Fruit fly (Drosophila melanogaster) whole organism, embryonic: ENCODE data around the gene CG2854.

ENCODE experiments used
- Blimp-1 ChIP-seq: fragments of 200-800 bp; sonication (Bioruptor generic); optimal IDR thresholded peaks from 3 replicates; lab custom pipeline; 2018; ENCODE audit warnings: missing biosample characterization, missing genetic modification characterization, mild to moderate bottlenecking, moderate library complexity, missing genetic modification reagents
- CG10321 ChIP-seq: fragments of 200-800 bp; sonication (Bioruptor generic); IDR thresholded peaks from 2 replicates; pipeline ENCODE4 v1.3.6; 2022; ENCODE audit warnings: missing biosample characterization, missing genetic modification characterization
- CG10654 ChIP-seq: fragments of 200-800 bp; sonication (Bioruptor generic); optimal IDR thresholded peaks from 2 replicates; lab custom pipeline; 2016; ENCODE audit warnings: missing biosample characterization, missing genetic modification characterization
- CG14441 ChIP-seq: fragments of 200-800 bp; sonication (Bioruptor generic); IDR thresholded peaks from 2 replicates; pipeline ENCODE4 v1.3.6; 2022; ENCODE audit warnings: missing biosample characterization, missing genetic modification characterization
- CG15514 ChIP-seq: fragments of 200-800 bp; sonication (Bioruptor generic); optimal IDR thresholded peaks from 3 replicates; lab custom pipeline; 2017; ENCODE audit warnings: missing biosample characterization, missing genetic modification characterization, mild to moderate bottlenecking, moderate library complexity, missing genetic modification reagents
- CG17359 ChIP-seq: fragments of 200-800 bp; sonication (Bioruptor generic); optimal IDR thresholded peaks from 3 replicates; lab custom pipeline; 2018; ENCODE audit warnings: missing biosample characterization, mild to moderate bottlenecking, missing genetic modification characterization, moderate library complexity
- CG31224 ChIP-seq: fragments of 200-800 bp; sonication (Bioruptor generic); IDR thresholded peaks from 2 replicates; pipeline ENCODE4 v1.3.6; 2022; ENCODE audit warnings: missing biosample characterization, missing genetic modification characterization
- CG7357 ChIP-seq: fragments of 200-800 bp; sonication (Bioruptor generic); IDR thresholded peaks from 3 replicates; pipeline ENCODE4 v1.3.6; 2022; ENCODE audit warnings: missing biosample characterization, missing genetic modification characterization
- CG7556 ChIP-seq: fragments of 200-800 bp; sonication (Bioruptor generic); optimal IDR thresholded peaks from 2 replicates; lab custom pipeline; 2017; ENCODE audit warnings: missing biosample characterization, mild to moderate bottlenecking, missing genetic modification characterization
- CG8359 ChIP-seq: fragments of 200-800 bp; sonication (Bioruptor generic); optimal IDR thresholded peaks from 2 replicates; lab custom pipeline; 2017; ENCODE audit warnings: missing biosample characterization, mild to moderate bottlenecking, missing genetic modification characterization, borderline replicate concordance
- D ChIP-seq, 2 experiments: fragments of 200-800 bp in 1 of 2; fragments of >200 bp in 1 of 2; sonication (Bioruptor generic) in 1 of 2; optimal IDR thresholded peaks; 2 replicates in 1 of 2; 3 replicates in 1 of 2; lab custom pipeline; 2017; ENCODE audit warnings: mild to moderate bottlenecking in 1 of 2, missing biosample characterization in 1 of 2, missing genetic modification characterization in 1 of 2, missing genetic modification reagents in 1 of 2
- Ets65A ChIP-seq: fragments of 200-800 bp; sonication (Bioruptor generic); peaks from one replicate; lab custom pipeline; 2016; ENCODE audit warnings: missing biosample characterization, missing genetic modification characterization
- GATAe ChIP-seq: fragments of 200-800 bp; sonication (Bioruptor generic); conservative IDR thresholded peaks from 2 replicates; pipeline ENCODE4 v1.3.6; 2022; ENCODE audit warnings: missing biosample characterization, missing genetic modification characterization
- H15 ChIP-seq: fragments of 200-800 bp; sonication (Bioruptor generic); IDR thresholded peaks from 3 replicates; pipeline ENCODE4 v1.3.6; 2022; ENCODE audit warnings: missing biosample characterization, missing genetic modification characterization
- H2.0 ChIP-seq: fragments of 200-800 bp; sonication (Bioruptor generic); IDR thresholded peaks from 2 replicates; pipeline ENCODE4 v1.3.6; 2022; ENCODE audit warnings: missing biosample characterization, missing genetic modification characterization
- HLHmδ ChIP-seq: fragments of 200-800 bp; sonication (Bioruptor generic); optimal IDR thresholded peaks from 2 replicates; lab custom pipeline; 2018; ENCODE audit warnings: missing biosample characterization, mild to moderate bottlenecking, missing genetic modification characterization, moderate library complexity
- Hand ChIP-seq: fragments of 200-800 bp; sonication (Bioruptor generic); optimal IDR thresholded peaks from 2 replicates; lab custom pipeline; 2017; ENCODE audit warnings: mild to moderate bottlenecking, missing biosample characterization, missing genetic modification reagents, missing genetic modification characterization
- Hr39 ChIP-seq: fragments of >200 bp; optimal IDR thresholded peaks from 2 replicates; lab custom pipeline; 2017
- MTF-1 ChIP-seq: fragments of 200-800 bp; sonication (Bioruptor generic); optimal IDR thresholded peaks from 2 replicates; lab custom pipeline; 2018; ENCODE audit warnings: missing biosample characterization, mild to moderate bottlenecking, missing genetic modification characterization, borderline replicate concordance
- Meics ChIP-seq: fragments of 200-800 bp; sonication (Bioruptor generic); optimal IDR thresholded peaks from 2 replicates; lab custom pipeline; 2017; ENCODE audit warnings: missing biosample characterization, mild to moderate bottlenecking, missing genetic modification characterization
- Mes4 ChIP-seq: fragments of 200-800 bp; sonication (Bioruptor generic); optimal IDR thresholded peaks from 2 replicates; lab custom pipeline; 2016; ENCODE audit warnings: missing biosample characterization, missing genetic modification characterization
- Neu2 ChIP-seq: fragments of 200-800 bp; sonication (Bioruptor generic); optimal IDR thresholded peaks from 3 replicates; lab custom pipeline; 2016; ENCODE audit warnings: missing biosample characterization, missing genetic modification characterization, borderline replicate concordance
- NfI ChIP-seq: fragments of 200-800 bp; sonication (Bioruptor generic); optimal IDR thresholded peaks from 3 replicates; lab custom pipeline; 2018; ENCODE audit warnings: missing biosample characterization, mild to moderate bottlenecking, missing genetic modification characterization, moderate library complexity
- Pdp1 ChIP-seq, 2 experiments: fragments of 200-800 bp; sonication (Bioruptor generic); optimal IDR thresholded peaks; 3 replicates each; lab custom pipeline; 2016; ENCODE audit warnings: missing biosample characterization in 2 of 2, missing genetic modification characterization in 2 of 2, mild to moderate bottlenecking in 1 of 2, moderate library complexity in 1 of 2
- Ptx1 ChIP-seq: fragments of 200-800 bp; sonication (Bioruptor generic); IDR thresholded peaks from 2 replicates; pipeline ENCODE4 v1.3.6; 2022; ENCODE audit warnings: missing biosample characterization, missing genetic modification characterization
- Sox102F ChIP-seq: fragments of 200-800 bp; sonication (Bioruptor generic); optimal IDR thresholded peaks from 2 replicates; lab custom pipeline; 2018; ENCODE audit warnings: missing biosample characterization, mild to moderate bottlenecking, missing genetic modification characterization, moderate library complexity
- Ssrp ChIP-seq: fragments of 200-800 bp; sonication (Bioruptor generic); optimal IDR thresholded peaks from 2 replicates; lab custom pipeline; 2018; ENCODE audit warnings: missing biosample characterization, mild to moderate bottlenecking, missing genetic modification characterization, moderate library complexity
- aop ChIP-seq: fragments of 200-800 bp; sonication (Bioruptor generic); IDR thresholded peaks from 2 replicates; pipeline ENCODE4 v1.3.6; 2022; ENCODE audit warnings: missing biosample characterization, missing genetic modification characterization
- cas ChIP-seq: fragments of 200-800 bp; sonication (Bioruptor generic); IDR thresholded peaks from 2 replicates; pipeline ENCODE4 v1.3.6; 2022; ENCODE audit warnings: missing biosample characterization, missing genetic modification characterization
- caup ChIP-seq: fragments of 200-800 bp; sonication (Bioruptor generic); optimal IDR thresholded peaks from 3 replicates; lab custom pipeline; 2017; ENCODE audit warnings: missing biosample characterization, mild to moderate bottlenecking, missing genetic modification characterization, moderate library complexity; ENCODE audit not compliant: severe bottlenecking
- ci ChIP-seq: fragments of 200-800 bp; sonication (Bioruptor generic); IDR thresholded peaks from 3 replicates; pipeline ENCODE4 v1.3.6; 2022; ENCODE audit warnings: missing biosample characterization, missing genetic modification characterization
- dm ChIP-seq: fragments of 200-800 bp; sonication (Bioruptor generic); optimal IDR thresholded peaks from 3 replicates; lab custom pipeline; 2016; ENCODE audit warnings: missing biosample characterization, missing genetic modification characterization
- emc ChIP-seq: fragments of 200-800 bp; sonication (Bioruptor generic); optimal IDR thresholded peaks from 2 replicates; lab custom pipeline; 2016; ENCODE audit warnings: missing biosample characterization, missing genetic modification characterization
- ems ChIP-seq: fragments of 200-800 bp; sonication (Bioruptor generic); optimal IDR thresholded peaks from 3 replicates; lab custom pipeline; 2016; ENCODE audit warnings: missing biosample characterization, missing genetic modification characterization
- gt ChIP-seq: fragments of 200-800 bp; sonication (Bioruptor generic); IDR thresholded peaks from 2 replicates; pipeline ENCODE4 v1.3.6; 2022; ENCODE audit warnings: missing biosample characterization, missing genetic modification characterization
- her ChIP-seq: fragments of 200-800 bp; sonication (Bioruptor generic); optimal IDR thresholded peaks from 2 replicates; lab custom pipeline; 2016; ENCODE audit warnings: missing biosample characterization, missing genetic modification characterization
- hth ChIP-seq: fragments of >200 bp; optimal IDR thresholded peaks from 2 replicates; lab custom pipeline; 2017; ENCODE audit warnings: inconsistent platforms
- lab ChIP-seq: fragments of 200-800 bp; sonication (Bioruptor generic); optimal IDR thresholded peaks from 3 replicates; lab custom pipeline; 2017; ENCODE audit warnings: missing biosample characterization, missing genetic modification characterization, mild to moderate bottlenecking, moderate library complexity, missing genetic modification reagents
- pnt ChIP-seq: fragments of 200-800 bp; sonication (Bioruptor generic); optimal IDR thresholded peaks from 3 replicates; lab custom pipeline; 2016; ENCODE audit warnings: missing biosample characterization, missing genetic modification characterization
- pum ChIP-seq: fragments of 200-800 bp; sonication (Bioruptor generic); optimal IDR thresholded peaks from 2 replicates; lab custom pipeline; 2016; ENCODE audit warnings: missing biosample characterization, missing genetic modification characterization
- repo ChIP-seq: fragments of 200-800 bp; sonication (Bioruptor generic); optimal IDR thresholded peaks from 2 replicates; lab custom pipeline; 2016; ENCODE audit warnings: missing biosample characterization, missing genetic modification characterization
- sim ChIP-seq: fragments of 200-800 bp; sonication (Bioruptor generic); IDR thresholded peaks from 2 replicates; pipeline ENCODE4 v1.3.6; 2022; ENCODE audit warnings: missing biosample characterization, missing genetic modification characterization
- sisA ChIP-seq: fragments of 200-800 bp; sonication (Bioruptor generic); IDR thresholded peaks from 2 replicates; pipeline ENCODE4 v1.3.6; 2022; ENCODE audit warnings: missing biosample characterization, missing genetic modification characterization
- slp2 ChIP-seq: fragments of 200-800 bp; sonication (Bioruptor generic); optimal IDR thresholded peaks from 2 replicates; lab custom pipeline; 2016; ENCODE audit warnings: missing biosample characterization, missing genetic modification characterization
- tgo ChIP-seq: fragments of 200-800 bp; sonication (Bioruptor generic); IDR thresholded peaks from 3 replicates; pipeline ENCODE4 v1.3.6; 2022; ENCODE audit warnings: missing biosample characterization, missing genetic modification characterization
- toy ChIP-seq: fragments of 200-800 bp; sonication (Bioruptor generic); IDR thresholded peaks from 2 replicates; pipeline ENCODE4 v1.3.6; 2022; ENCODE audit warnings: missing biosample characterization, missing genetic modification characterization
- trem ChIP-seq: fragments of 200-800 bp; optimal IDR thresholded peaks from 3 replicates; lab custom pipeline; 2019; ENCODE audit warnings: missing biosample characterization, mild to moderate bottlenecking, missing genetic modification characterization, moderate library complexity
- unpg ChIP-seq: fragments of 200-800 bp; sonication (Bioruptor generic); optimal IDR thresholded peaks from 3 replicates; lab custom pipeline; 2018; ENCODE audit warnings: missing biosample characterization, mild to moderate bottlenecking, missing genetic modification characterization, moderate library complexity
- yki ChIP-seq: fragments of >200 bp; optimal IDR thresholded peaks from 3 replicates; lab custom pipeline; 2018

CG2854 gene

DNA sequence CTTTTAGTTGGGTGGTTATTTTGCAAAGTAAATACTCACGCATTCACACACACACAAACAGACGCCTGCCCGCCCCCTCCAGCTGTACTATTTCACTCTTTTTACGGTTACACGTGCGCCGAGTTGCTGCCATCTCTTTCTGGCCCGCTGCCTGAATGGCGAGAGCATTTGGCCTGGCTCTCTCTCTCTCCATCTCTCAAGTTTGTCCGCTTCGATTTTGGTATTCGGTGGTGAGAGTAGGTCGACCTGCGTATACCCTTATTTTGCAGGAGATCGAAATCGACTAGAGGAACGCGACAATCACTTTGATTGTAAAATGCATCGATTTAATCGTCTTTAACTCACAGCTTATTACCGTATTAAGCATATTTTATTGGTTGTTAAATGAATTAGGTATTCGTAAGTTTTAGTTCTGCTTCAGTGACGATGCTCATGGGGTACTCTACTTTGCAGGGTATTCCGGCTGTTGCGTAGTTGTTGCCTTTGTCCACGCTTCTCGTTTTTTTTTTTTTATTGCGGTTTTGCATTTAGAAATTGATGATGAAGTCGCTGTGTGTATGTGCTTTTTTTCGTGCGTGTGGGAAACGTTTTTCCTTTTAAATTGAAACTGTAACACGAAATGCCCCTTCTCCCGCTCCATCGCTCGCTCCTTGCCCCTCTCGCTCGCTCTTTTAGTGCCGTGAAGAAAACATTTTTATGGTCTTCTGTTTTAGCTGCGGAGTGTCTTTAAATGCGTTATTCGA, 23.0 kb upstream of the CG2854 start (continued):
- TF ChIP-seq lab (GFP tag; lab: Kevin White, UChicago), result peak; percentile 94
- peak; percentile 99 for TF ChIP-seq Ets65A (GFP tag; lab: Kevin White, UChicago)
- peak; percentile 69 for TF ChIP-seq CG7357
- peak; percentile 91 for TF ChIP-seq her
- TF ChIP-seq toy (GFP tag; lab: Robert Waterston, UW), result peak; percentile 54
- TF ChIP-seq Hand (GFP tag; lab: Kevin White, UChicago), result peak; percentile 87
- peak; percentile 81 for TF ChIP-seq Ssrp (tag; lab: Kevin White, UChicago)
- TF ChIP-seq HLHmδ (GFP tag; lab: Kevin White, UChicago), result no peak
- no peak for TF ChIP-seq hth
- peak; percentile 92 for TF ChIP-seq Mes4 (GFP tag; lab: Kevin White, UChicago)
- TF ChIP-seq trem (tag; lab: Kevin White, UChicago), result peak; percentile 81
- peak; percentile 38; the same call in 1 of the 2 replicates for TF ChIP-seq gt (GFP tag; lab: Robert Waterston, UW)
- TF ChIP-seq H2.0, result peak; percentile 78
- TF ChIP-seq emc (GFP tag; lab: Kevin White, UChicago), result peak; percentile 81
- TF ChIP-seq sim (GFP tag; lab: Robert Waterston, UW), result peak; percentile 17; the same call in 1 of the 2 replicates
- peak; percentile 86 for TF ChIP-seq sisA (GFP tag; lab: Robert Waterston, UW)
- TF ChIP-seq CG10654, result peak; percentile 83
- TF ChIP-seq CG15514 (GFP tag; lab: Kevin White, UChicago), result peak; percentile 77
- peak; percentile 68 for TF ChIP-seq Neu2
- TF ChIP-seq Pdp1 (GFP tag; optimal IDR thresholded peaks at IDR 0.05; lab: Kevin White, UChicago), result peak; percentile 79 to 86
- TF ChIP-seq CG7556, result peak; percentile 91
- peak; percentile 28 for TF ChIP-seq D (optimal IDR thresholded peaks at IDR 0.05; lab: Kevin White, UChicago)
- TF ChIP-seq D (GFP tag; optimal IDR thresholded peaks at IDR 0.05; lab: Kevin White, UChicago), result peak; percentile 86
- 0 out of 2 replicates have a peak, but pooled peaks have one; percentile 24 for TF ChIP-seq GATAe
- peak; percentile 80 for TF ChIP-seq pnt (GFP tag; lab: Kevin White, UChicago)
- TF ChIP-seq Sox102F (GFP tag; lab: Kevin White, UChicago), result peak; percentile 86
- TF ChIP-seq CG17359 (tag; lab: Kevin White, UChicago), result peak; percentile 86
- no peak for TF ChIP-seq Hr39 (lab: Kevin White, UChicago)
- TF ChIP-seq yki (lab: Kevin White, UChicago), result peak; percentile 67
- TF ChIP-seq unpg (GFP tag; lab: Kevin White, UChicago), result peak; percentile 90
- TF ChIP-seq CG10321 (GFP tag; lab: Robert Waterston, UW), result peak; percentile 70; the same call in 1 of the 2 replicates
- TF ChIP-seq dm (GFP tag; lab: Kevin White, UChicago), result peak; percentile 90
- TF ChIP-seq MTF-1 (GFP tag; lab: Kevin White, UChicago), result peak; percentile 44
- no peak for TF ChIP-seq cas (GFP tag; lab: Robert Waterston, UW)
- peak; percentile 70 for TF ChIP-seq repo (GFP tag; lab: Kevin White, UChicago)
- peak; percentile 92 for TF ChIP-seq slp2
- peak; percentile 46; the same call in 1 of the 3 replicates for TF ChIP-seq H15 (GFP tag; lab: Robert Waterston, UW)
- peak; percentile 78 for TF ChIP-seq tgo (GFP tag; lab: Robert Waterston, UW)
- TF ChIP-seq Blimp-1 (GFP tag; lab: Kevin White, UChicago), result peak; percentile 79
- TF ChIP-seq NfI (GFP tag; lab: Kevin White, UChicago), result peak; percentile 79
- peak; percentile 73 for TF ChIP-seq CG31224 (GFP tag; lab: Robert Waterston, UW)
- TF ChIP-seq Ptx1, result peak; percentile 83
- peak; percentile 87 for TF ChIP-seq caup (GFP tag; lab: Kevin White, UChicago)
- TF ChIP-seq CG14441 (GFP tag; lab: Robert Waterston, UW), result peak; percentile 87
- TF ChIP-seq Meics (GFP tag; lab: Kevin White, UChicago), result peak; percentile 90
- peak; percentile 87 for TF ChIP-seq pum (GFP tag; lab: Kevin White, UChicago)
- no peak for TF ChIP-seq aop (GFP tag; lab: Robert Waterston, UW)
- peak; percentile 84 for TF ChIP-seq ci (GFP tag; lab: Robert Waterston, UW)
- peak; percentile 91 for TF ChIP-seq ems (GFP tag; lab: Kevin White, UChicago)
- peak; percentile 35 for TF ChIP-seq CG8359
